Fruit fly (Drosophila melanogaster): Measurements from ENCODE around the gene dtr.
"Not testable (repeated sequence)": the region's sequence is repeated elsewhere in the genome, so short reads cannot be mapped to it uniquely, and the experiment has no call there.

The dtr gene

DNA sequence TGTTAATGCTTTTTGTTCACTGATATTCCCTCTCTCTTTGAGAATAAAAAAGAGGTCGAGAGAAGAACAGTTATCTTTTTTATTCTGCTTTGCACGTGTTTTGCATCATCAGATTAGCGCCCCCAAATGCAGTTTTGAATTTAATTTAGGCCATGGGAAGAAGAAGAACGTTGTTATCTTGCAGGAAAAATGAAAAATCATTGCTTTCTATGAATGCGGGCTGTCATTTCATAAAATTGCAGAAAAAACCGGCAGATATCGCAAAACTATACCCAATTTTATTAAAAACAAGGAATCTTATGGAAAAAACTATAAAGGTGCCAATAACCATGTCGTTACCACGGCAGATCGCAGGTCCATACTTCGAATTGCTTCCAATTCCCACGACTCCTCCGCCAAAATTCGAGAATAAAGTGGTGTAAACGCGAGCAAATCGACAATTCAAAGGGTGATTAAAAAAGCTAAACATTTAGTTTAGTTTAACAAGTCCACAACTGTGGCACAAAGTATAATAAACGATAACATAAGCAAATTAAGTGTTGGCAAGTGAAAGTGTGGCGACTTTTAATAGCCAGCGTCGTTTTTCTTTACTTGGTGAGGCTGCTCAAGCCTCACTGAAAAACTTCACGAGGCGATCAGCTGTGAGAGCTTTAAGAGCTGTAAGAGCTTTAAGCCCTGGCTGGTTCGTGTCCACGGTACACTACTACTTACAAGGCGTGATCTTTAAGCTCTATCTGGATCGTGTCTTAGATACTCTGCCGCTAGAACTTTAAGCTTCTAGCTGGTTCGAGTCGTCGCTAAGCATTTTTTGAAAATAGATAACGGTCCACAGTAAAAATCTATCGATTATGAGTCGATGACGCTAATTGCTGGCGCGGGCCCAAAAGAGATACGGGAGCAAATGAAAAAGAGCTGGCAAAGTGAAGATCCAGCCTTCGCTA is 36.0 kb downstream of the dtr start (continued):
- TF ChIP-seq Lhr (GFP tag; optimal IDR thresholded peaks at IDR 0.05) (peak; percentile 87), pita (GFP tag; optimal IDR thresholded peaks at IDR 0.05) (peak; percentile 87), CG11093 (GFP tag; IDR thresholded peaks at IDR 0.05) (no peak), HmgZ (tag; optimal IDR thresholded peaks at IDR 0.05) (peak; percentile 49), CG4328 (GFP tag; optimal IDR thresholded peaks at IDR 0.05) (no peak), CG3163 (GFP tag; optimal IDR thresholded peaks at IDR 0.05) (no peak), CG4617 (GFP tag; optimal IDR thresholded peaks at IDR 0.05; ENCODE audit: borderline replicate concordance) (no peak), D (optimal IDR thresholded peaks at IDR 0.05) (no peak), D (GFP tag; optimal IDR thresholded peaks at IDR 0.05) (no peak), Ptx1 (GFP tag; IDR thresholded peaks at IDR 0.05) (no peak), eve (GFP tag; optimal IDR thresholded peaks at IDR 0.05) (peak in 1 of 2 experiments; percentile 9), E2f2 (GFP tag; IDR thresholded peaks at IDR 0.05) (peak; percentile 77), CG15269 (tag; optimal IDR thresholded peaks at IDR 0.05) (no peak), CG33213 (GFP tag; optimal IDR thresholded peaks at IDR 0.05) (peak; percentile 35), pzg (GFP tag; optimal IDR thresholded peaks at IDR 0.05) (peak; percentile 38), Sry-δ (GFP tag; optimal IDR thresholded peaks at IDR 0.05) (peak; percentile 14), yki (optimal IDR thresholded peaks at IDR 0.05) (no peak), stwl (tag; optimal IDR thresholded peaks at IDR 0.05) (peak; percentile 47), crp (GFP tag; optimal IDR thresholded peaks at IDR 0.05) (peak; percentile 9 to 86), CrebB (tag; optimal IDR thresholded peaks at IDR 0.05) (no peak), CG13287 (GFP tag; IDR thresholded peaks at IDR 0.05; ENCODE audit: partially characterized antibody) (peak; percentile 78; the same call in 1 of the 2 replicates), Ets97D (GFP tag; optimal IDR thresholded peaks at IDR 0.05) (peak; percentile 5), dpn (GFP tag; optimal IDR thresholded peaks at IDR 0.05) (no peak), fru (optimal IDR thresholded peaks at IDR 0.05) (no peak), BEAF-32 (GFP tag; optimal IDR thresholded peaks at IDR 0.05) (peak; percentile 25), Elba2 (GFP tag; optimal IDR thresholded peaks at IDR 0.05) (no peak), CG2116 (GFP tag; optimal IDR thresholded peaks at IDR 0.05) (peak; percentile 12), CG42726 (GFP tag; IDR thresholded peaks at IDR 0.05; ENCODE audit: partially characterized antibody) (no peak), Atf3 (GFP tag; optimal IDR thresholded peaks at IDR 0.05) (no peak), CG17612 (GFP tag; IDR thresholded peaks at IDR 0.05) (no peak), slbo (GFP tag; IDR thresholded peaks at IDR 0.05) (no peak), tgo (GFP tag; IDR thresholded peaks at IDR 0.05) (no peak), CG14860 (GFP tag; IDR thresholded peaks at IDR 0.05; ENCODE audit: partially characterized antibody) (0 out of 3 replicates have a peak, but pooled peaks have one; percentile 24), CG1603 (tag; optimal IDR thresholded peaks at IDR 0.05) (peak; percentile 4), Myb (GFP tag; optimal IDR thresholded peaks at IDR 0.05) (peak; percentile 97), exex (tag; optimal IDR thresholded peaks at IDR 0.05) (peak; percentile 21), Dll (GFP tag; IDR thresholded peaks at IDR 0.05; ENCODE audit: partially characterized antibody) (peak; percentile 60; the same call in 3 of the 4 replicates), unc-4 (GFP tag; IDR thresholded peaks at IDR 0.05; ENCODE audit: partially characterized antibody) (no peak)

DNA sequence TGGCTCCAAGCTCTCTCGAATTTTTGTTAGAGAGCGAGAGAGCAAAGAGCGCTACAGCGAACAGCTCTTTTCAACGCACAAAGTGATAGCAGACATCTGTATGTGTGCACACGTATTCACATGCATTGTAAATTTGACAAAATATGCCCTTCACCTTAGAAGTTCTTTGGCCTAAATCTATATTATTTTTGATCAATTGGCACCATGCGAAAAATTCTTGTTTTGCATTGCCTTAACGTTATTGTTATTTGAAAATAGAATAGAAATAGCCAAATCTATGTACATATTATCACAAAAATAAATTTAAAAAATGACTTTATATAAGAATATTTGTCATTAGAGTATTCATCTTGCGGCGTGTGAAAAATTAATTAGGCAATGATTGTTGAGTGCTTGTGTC is 40.6 kb downstream of the dtr start:
- TF ChIP-seq row (GFP tag; IDR thresholded peaks at IDR 0.05), result peak; percentile 89
- TF ChIP-seq Trl (optimal IDR thresholded peaks at IDR 0.05), result peak in 1 of 2 experiments; percentile 61
- not testable (repeated sequence) for TF ChIP-seq Trl (GFP tag; optimal IDR thresholded peaks at IDR 0.05)
- peak; percentile 59 for TF ChIP-seq Xrp1 (GFP tag; IDR thresholded peaks at IDR 0.05)
- TF ChIP-seq GATAe (GFP tag; conservative IDR thresholded peaks at IDR 0.05), result peak; percentile 47
- peak; percentile 10; the same call in 1 of the 2 replicates for TF ChIP-seq seq (GFP tag; IDR thresholded peaks at IDR 0.05)
- 0 out of 4 replicates have a peak, but pooled peaks have one; percentile 13 for TF ChIP-seq chinmo (GFP tag; IDR thresholded peaks at IDR 0.05; ENCODE audit: partially characterized antibody)
- peak; percentile 6; the same call in 1 of the 2 replicates for TF ChIP-seq E2f1 (GFP tag; IDR thresholded peaks at IDR 0.05)
